Fruit fly (Drosophila melanogaster) whole organism, adult: ENCODE measurements around the gene CG9609.

Experiments used
- CG11617 ChIP-seq: fragments of 200-800 bp; sonication (Bioruptor generic); optimal IDR thresholded peaks from 2 replicates; lab custom pipeline; 2017; ENCODE audit warnings: mild to moderate bottlenecking, missing biosample characterization, missing genetic modification reagents, missing genetic modification characterization
- CG12768 ChIP-seq: fragments of 200-800 bp; sonication (Bioruptor generic); optimal IDR thresholded peaks from 2 replicates; lab custom pipeline; 2017; ENCODE audit warnings: missing biosample characterization, missing genetic modification characterization, mild to moderate bottlenecking, moderate library complexity, missing genetic modification reagents
- CG14711 ChIP-seq: fragments of 200-800 bp; sonication (Bioruptor generic); optimal IDR thresholded peaks from 2 replicates; lab custom pipeline; 2018; ENCODE audit warnings: missing biosample characterization, mild to moderate bottlenecking, missing genetic modification characterization, moderate library complexity
- CG1620 ChIP-seq: fragments of 200-800 bp; sonication (Bioruptor generic); optimal IDR thresholded peaks from 2 replicates; lab custom pipeline; 2016; ENCODE audit warnings: missing biosample characterization, missing genetic modification characterization
- CG33017 ChIP-seq: fragments of 200-800 bp; sonication (Bioruptor generic); optimal IDR thresholded peaks from 2 replicates; lab custom pipeline; 2018; ENCODE audit warnings: missing biosample characterization, mild to moderate bottlenecking, missing genetic modification characterization, moderate library complexity
- CG5204 ChIP-seq: fragments of 200-800 bp; sonication (Bioruptor generic); optimal IDR thresholded peaks from 2 replicates; lab custom pipeline; 2016; ENCODE audit warnings: missing biosample characterization, missing genetic modification characterization
- CG7045 ChIP-seq: fragments of 200-800 bp; sonication (Bioruptor generic); optimal IDR thresholded peaks from 2 replicates; lab custom pipeline; 2017; ENCODE audit warnings: missing biosample characterization, mild to moderate bottlenecking, missing genetic modification characterization
- CG7101 ChIP-seq: fragments of 200-800 bp; sonication (Bioruptor generic); optimal IDR thresholded peaks from 2 replicates; lab custom pipeline; 2018; ENCODE audit warnings: missing biosample characterization, mild to moderate bottlenecking, missing genetic modification characterization, moderate library complexity
- Clk ChIP-seq: fragments of 200-800 bp; sonication (Bioruptor generic); optimal IDR thresholded peaks from 2 replicates; lab custom pipeline; 2017; ENCODE audit warnings: missing biosample characterization, missing genetic modification characterization
- Crg-1 ChIP-seq: fragments of 200-800 bp; sonication (Bioruptor generic); optimal IDR thresholded peaks from 2 replicates; lab custom pipeline; 2016; ENCODE audit warnings: missing biosample characterization, missing genetic modification characterization
- Hr96 ChIP-seq: fragments of 200-800 bp; sonication (Bioruptor generic); optimal IDR thresholded peaks from 2 replicates; lab custom pipeline; 2016; ENCODE audit warnings: missing biosample characterization, missing genetic modification characterization
- Mnt ChIP-seq: fragments of 200-800 bp; sonication (Bioruptor generic); optimal IDR thresholded peaks from 2 replicates; lab custom pipeline; 2016; ENCODE audit warnings: missing biosample characterization, mild to moderate bottlenecking, missing genetic modification characterization
- bab1 ChIP-seq: fragments of 200-800 bp; sonication (Bioruptor generic); optimal IDR thresholded peaks from 3 replicates; lab custom pipeline; 2019; ENCODE audit warnings: missing biosample characterization, mild to moderate bottlenecking, missing genetic modification characterization, moderate library complexity
- cic ChIP-seq: fragments of 200-800 bp; sonication (Bioruptor generic); optimal IDR thresholded peaks from 2 replicates; lab custom pipeline; 2017; ENCODE audit warnings: missing biosample characterization, mild to moderate bottlenecking, missing genetic modification characterization, moderate library complexity
- cnc ChIP-seq, 2 experiments: fragments of >200 bp; optimal IDR thresholded peaks; 2 replicates each; lab custom pipeline; 2017
- kay ChIP-seq: fragments of 200-800 bp; sonication (Bioruptor generic); peaks from one replicate; lab custom pipeline; 2016; ENCODE audit warnings: missing biosample characterization, missing genetic modification characterization, borderline replicate concordance
- ovo ChIP-seq: fragments of 200-800 bp; sonication (Bioruptor generic); optimal IDR thresholded peaks from 2 replicates; lab custom pipeline; 2016; ENCODE audit warnings: missing biosample characterization, missing genetic modification characterization
- pad ChIP-seq: fragments of 200-800 bp; sonication (Bioruptor generic); optimal IDR thresholded peaks from 3 replicates; lab custom pipeline; 2017; ENCODE audit warnings: missing biosample characterization, missing genetic modification characterization, mild to moderate bottlenecking, moderate library complexity, missing genetic modification reagents
- tj ChIP-seq: fragments of 200-800 bp; sonication (Bioruptor generic); optimal IDR thresholded peaks from 3 replicates; lab custom pipeline; 2017; ENCODE audit warnings: missing biosample characterization, mild to moderate bottlenecking, missing genetic modification characterization, moderate library complexity
- toe ChIP-seq: fragments of 200-800 bp; sonication (Bioruptor generic); optimal IDR thresholded peaks from 2 replicates; lab custom pipeline; 2016; ENCODE audit warnings: missing biosample characterization, missing genetic modification characterization

The CG9609 gene

DNA sequence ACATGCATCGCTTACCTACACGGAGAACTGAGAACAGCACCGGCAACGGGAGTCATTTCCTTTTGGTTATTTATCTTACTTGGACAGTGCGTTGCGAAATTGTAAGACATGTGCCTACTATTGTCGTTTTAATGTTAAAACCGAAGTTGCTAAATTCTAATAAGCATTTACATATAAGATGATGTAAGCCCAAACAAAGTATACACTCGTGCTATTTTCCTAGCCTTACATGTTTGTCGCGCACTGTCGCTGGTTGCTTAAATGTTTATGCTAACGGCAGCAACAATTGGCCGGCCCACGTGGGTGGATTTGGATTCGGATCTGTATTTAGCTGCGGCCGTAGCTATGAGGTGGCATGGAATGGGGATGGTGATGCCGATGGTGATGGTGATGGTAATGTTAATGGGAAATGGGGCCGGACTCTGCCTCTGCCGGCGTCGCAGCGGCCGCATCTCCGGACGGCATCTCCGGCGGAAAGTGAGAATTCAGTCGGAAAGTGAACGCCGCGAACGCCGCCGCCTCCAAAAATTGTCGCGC, 24.5 kb upstream of the CG9609 start, which contains the start of gene CG4829:
Gene CG4829, plus strand, starts transcription at position 487 of the 537 bp plus-strand sequence.
- TF ChIP-seq CG7101 (tag; lab: Kevin White, UChicago) (peak; percentile 14), CG14711 (tag; lab: Kevin White, UChicago) (no peak), Crg-1 (no peak)

DNA sequence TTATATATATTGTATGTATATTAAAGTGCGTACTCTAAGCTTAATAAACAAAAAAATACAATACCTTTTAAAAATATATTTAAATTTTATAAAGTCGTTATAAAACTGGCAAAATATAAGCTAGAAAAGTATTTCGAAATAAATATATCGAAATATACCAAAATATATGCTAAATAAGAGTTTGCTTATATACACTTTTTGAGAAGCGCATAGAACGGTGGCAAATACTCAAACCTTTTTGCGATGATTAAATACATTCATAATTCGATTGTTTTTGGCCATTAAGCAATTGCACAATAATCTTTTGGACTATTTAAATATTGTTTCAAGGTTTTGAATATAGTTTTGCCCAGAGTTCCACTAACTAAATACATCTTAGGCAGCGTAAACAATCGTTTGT, 22.3 kb upstream of the CG9609 start:
- no peak for TF ChIP-seq tj (GFP tag; lab: Kevin White, UChicago)
- no peak for TF ChIP-seq bab1 (GFP tag; lab: Kevin White, UChicago)
- TF ChIP-seq CG14711 (tag; lab: Kevin White, UChicago): no peak
- no peak for TF ChIP-seq CG7045 (GFP tag; lab: Kevin White, UChicago)

DNA sequence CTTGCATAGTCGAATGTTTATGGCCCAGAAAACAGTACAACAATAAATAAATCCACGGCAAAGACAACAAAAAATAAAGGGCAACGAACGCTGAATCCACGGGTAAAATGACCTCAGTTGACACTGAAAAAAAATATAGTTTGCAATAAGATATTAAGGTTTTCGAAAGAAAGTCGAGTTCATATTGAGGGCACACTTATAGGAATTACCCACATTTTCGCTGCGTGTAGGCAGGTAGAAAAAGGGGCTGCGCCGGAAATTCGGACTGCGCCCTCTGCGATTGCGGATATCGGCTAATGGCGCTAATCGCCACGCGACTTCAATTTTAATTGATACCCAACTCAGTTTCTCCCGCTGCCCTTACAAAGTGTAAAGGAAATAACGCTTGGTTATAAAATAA, 21.8 kb upstream of the CG9609 start:
- TF ChIP-seq CG1620 (GFP tag; lab: Kevin White, UChicago): no peak
- no peak for TF ChIP-seq CG33017 (tag; lab: Kevin White, UChicago)
- TF ChIP-seq cnc (optimal IDR thresholded peaks at IDR 0.05; lab: Kevin White, UChicago): no peak
- no peak for TF ChIP-seq Crg-1
- TF ChIP-seq CG12768 (GFP tag; lab: Kevin White, UChicago): no peak
- TF ChIP-seq CG11617 (GFP tag; lab: Kevin White, UChicago): no peak
- TF ChIP-seq Clk (GFP tag; lab: Kevin White, UChicago): no peak
- TF ChIP-seq CG7101 (tag; lab: Kevin White, UChicago): no peak
- no peak for TF ChIP-seq Hr96 (GFP tag; lab: Kevin White, UChicago)
- no peak for TF ChIP-seq toe (GFP tag; lab: Kevin White, UChicago)

dm6 chrX:16805768-16806167, 19.0 kb upstream of the CG9609 start, which contains the start of gene ppk28:
Gene ppk28, plus strand, starts transcription at chrX:16806068.
- TF ChIP-seq Mnt (GFP tag; lab: Kevin White, UChicago) (no peak), CG5204 (GFP tag; lab: Kevin White, UChicago) (no peak), CG11617 (GFP tag; lab: Kevin White, UChicago) (no peak), CG14711 (tag; lab: Kevin White, UChicago) (no peak), CG33017 (tag; lab: Kevin White, UChicago) (no peak), CG7101 (tag; lab: Kevin White, UChicago) (no peak), ovo (no peak), CG1620 (GFP tag; lab: Kevin White, UChicago) (no peak), tj (GFP tag; lab: Kevin White, UChicago) (no peak)

dm6 chrX:16803299-16803698, 16.5 kb upstream of the CG9609 start, which contains the start of the genes Rai1 and CG13005:
Gene Rai1, minus strand, starts transcription at chrX:16803344.
Gene CG13005, plus strand, starts transcription at chrX:16803650.
- no peak for TF ChIP-seq Clk (GFP tag; lab: Kevin White, UChicago)
- peak; percentile 35 for TF ChIP-seq CG1620 (GFP tag; lab: Kevin White, UChicago)

DNA sequence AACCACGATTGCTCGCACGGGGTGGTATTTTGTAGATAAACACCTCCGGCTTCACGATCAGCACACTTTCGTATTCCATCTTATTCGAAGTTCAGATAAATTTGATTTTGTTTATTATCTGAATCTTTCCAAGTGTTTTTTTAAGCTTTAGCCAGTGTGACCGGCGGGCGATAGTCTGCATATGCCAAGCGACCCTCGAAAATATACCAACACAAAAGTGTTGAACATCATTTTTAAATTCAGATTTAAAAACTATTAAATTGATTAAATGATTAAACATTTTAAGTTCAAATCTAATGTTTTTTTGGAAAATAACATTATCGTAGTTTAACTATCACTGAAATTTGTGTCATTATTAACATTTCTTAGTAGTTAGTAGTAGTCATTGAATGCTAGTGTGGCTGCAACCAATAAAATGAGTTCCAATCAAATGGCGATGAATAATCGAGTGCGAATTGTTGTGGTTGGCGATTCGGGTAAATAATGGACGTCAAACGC, 13.8 kb upstream of the CG9609 start, which contains the start of the genes CG9132 and CG4789:
Gene CG9132, minus strand, starts transcription at position 181 of the 498 bp plus-strand sequence.
Gene CG4789, plus strand, starts transcription at position 401 of the 498 bp plus-strand sequence.
- TF ChIP-seq Mnt (GFP tag; lab: Kevin White, UChicago): no peak

DNA sequence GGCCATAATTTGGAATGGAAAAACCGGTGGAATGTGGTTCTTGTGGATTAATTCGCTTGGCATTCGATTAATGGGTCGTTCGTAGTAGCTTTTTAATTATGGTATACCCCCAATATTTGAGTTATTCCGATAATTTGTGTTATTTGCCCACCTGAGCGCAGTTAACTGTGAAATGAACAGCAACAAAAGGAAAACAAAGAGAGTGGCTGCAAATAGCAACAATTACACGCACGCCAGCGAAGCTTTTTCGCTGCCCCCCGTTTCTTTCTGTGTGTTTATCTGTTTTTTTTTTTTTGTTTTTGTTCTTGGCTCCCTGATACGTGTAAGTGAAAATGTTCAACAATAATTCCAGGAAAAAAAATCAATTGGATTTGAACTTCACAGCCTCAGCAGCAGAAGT, 13.1 kb upstream of the CG9609 start:
- TF ChIP-seq cic (GFP tag; lab: Kevin White, UChicago) (no peak), Mnt (GFP tag; lab: Kevin White, UChicago) (peak; percentile 17), kay (no peak), CG7101 (tag; lab: Kevin White, UChicago) (peak; percentile 4), Clk (GFP tag; lab: Kevin White, UChicago) (no peak), CG33017 (tag; lab: Kevin White, UChicago) (no peak), CG1620 (GFP tag; lab: Kevin White, UChicago) (no peak), bab1 (GFP tag; lab: Kevin White, UChicago) (peak; percentile 18), CG5204 (GFP tag; lab: Kevin White, UChicago) (no peak), ovo (no peak), Hr96 (GFP tag; lab: Kevin White, UChicago) (no peak), pad (no peak), CG7045 (GFP tag; lab: Kevin White, UChicago) (no peak), CG14711 (tag; lab: Kevin White, UChicago) (no peak), Crg-1 (no peak), CG12768 (GFP tag; lab: Kevin White, UChicago) (no peak), tj (GFP tag; lab: Kevin White, UChicago) (peak; percentile 1)
